Fruit fly (Drosophila melanogaster) whole organism, prepupa: ENCODE data around the gene ebd2.

Experiments used
- CG10631 ChIP-seq: fragments of 200-800 bp; sonication (Bioruptor generic); optimal IDR thresholded peaks from 2 replicates; lab custom pipeline; 2016; ENCODE audit warnings: missing biosample characterization, missing genetic modification characterization
- CG10669 ChIP-seq: fragments of 200-800 bp; sonication (Bioruptor generic); optimal IDR thresholded peaks from 3 replicates; lab custom pipeline; 2018; ENCODE audit warnings: missing biosample characterization, mild to moderate bottlenecking, missing genetic modification characterization, moderate library complexity
- CG11294 ChIP-seq: fragments of 200-800 bp; sonication (Bioruptor generic); IDR thresholded peaks from 2 replicates; pipeline ENCODE4 v1.3.6; 2022; ENCODE audit warnings: missing biosample characterization, missing genetic modification characterization
- CG11762 ChIP-seq: fragments of 200-800 bp; sonication (Bioruptor generic); optimal IDR thresholded peaks from 3 replicates; lab custom pipeline; 2016; ENCODE audit warnings: missing biosample characterization, missing genetic modification characterization; ENCODE audit not compliant: insufficient read depth
- CG11902 ChIP-seq: fragments of 200-800 bp; sonication (Bioruptor generic); optimal IDR thresholded peaks from 3 replicates; lab custom pipeline; 2016; ENCODE audit warnings: missing biosample characterization, missing genetic modification characterization
- CG1621 ChIP-seq: fragments of 200-800 bp; sonication (Bioruptor generic); optimal IDR thresholded peaks from 3 replicates; lab custom pipeline; 2018; ENCODE audit warnings: missing biosample characterization, mild to moderate bottlenecking, missing genetic modification characterization
- CG16779 ChIP-seq: fragments of 200-800 bp; sonication (Bioruptor generic); optimal IDR thresholded peaks from 3 replicates; lab custom pipeline; 2017; ENCODE audit warnings: missing biosample characterization, mild to moderate bottlenecking, missing genetic modification characterization
- CG3032 ChIP-seq: fragments of 200-800 bp; optimal IDR thresholded peaks from 2 replicates; lab custom pipeline; 2019; ENCODE audit warnings: missing biosample characterization, mild to moderate bottlenecking, missing genetic modification characterization, moderate library complexity
- CG31627 ChIP-seq: fragments of 200-800 bp; sonication (Bioruptor generic); optimal IDR thresholded peaks from 3 replicates; lab custom pipeline; 2016; ENCODE audit warnings: missing biosample characterization, missing genetic modification characterization
- CG32006 ChIP-seq: fragments of 200-800 bp; sonication (Bioruptor generic); optimal IDR thresholded peaks from 3 replicates; lab custom pipeline; 2017; ENCODE audit warnings: missing biosample characterization, mild to moderate bottlenecking, missing genetic modification characterization
- CG3919 ChIP-seq: fragments of 200-800 bp; sonication (Bioruptor generic); optimal IDR thresholded peaks from 3 replicates; lab custom pipeline; 2016; ENCODE audit warnings: missing biosample characterization, missing genetic modification characterization
- CG4318 ChIP-seq: fragments of 200-800 bp; sonication (Bioruptor generic); optimal IDR thresholded peaks from 3 replicates; lab custom pipeline; 2017; ENCODE audit warnings: missing biosample characterization, mild to moderate bottlenecking, missing genetic modification characterization
- CG6163 ChIP-seq: fragments of 200-800 bp; sonication (Bioruptor generic); IDR thresholded peaks from 3 replicates; pipeline ENCODE4 v1.3.6; 2022; ENCODE audit warnings: missing biosample characterization, missing genetic modification characterization
- CG6276 ChIP-seq: fragments of 200-800 bp; sonication (Bioruptor generic); optimal IDR thresholded peaks from 2 replicates; lab custom pipeline; 2017; ENCODE audit warnings: missing biosample characterization, mild to moderate bottlenecking, missing genetic modification characterization
- CG6792 ChIP-seq: fragments of 200-800 bp; sonication (Bioruptor generic); optimal IDR thresholded peaks from 3 replicates; lab custom pipeline; 2016; ENCODE audit warnings: missing biosample characterization, missing genetic modification characterization
- CG6808 ChIP-seq: fragments of 200-800 bp; sonication (Bioruptor generic); optimal IDR thresholded peaks from 3 replicates; lab custom pipeline; 2017; ENCODE audit warnings: missing biosample characterization, missing genetic modification characterization, mild to moderate bottlenecking, moderate library complexity, missing genetic modification reagents
- CG6854 ChIP-seq: fragments of 200-800 bp; sonication (Bioruptor generic); optimal IDR thresholded peaks from 2 replicates; lab custom pipeline; 2017; ENCODE audit warnings: missing biosample characterization, mild to moderate bottlenecking, missing genetic modification characterization
- CG7368 ChIP-seq: fragments of 200-800 bp; sonication (Bioruptor generic); optimal IDR thresholded peaks from 3 replicates; lab custom pipeline; 2016; ENCODE audit warnings: missing biosample characterization, missing genetic modification characterization
- CG8119 ChIP-seq: fragments of 200-800 bp; sonication (Bioruptor generic); IDR thresholded peaks from 3 replicates; pipeline ENCODE4 v1.3.6; 2022; ENCODE audit warnings: missing biosample characterization, missing genetic modification characterization
- CG8319 ChIP-seq: fragments of 200-800 bp; sonication (Bioruptor generic); optimal IDR thresholded peaks from 3 replicates; lab custom pipeline; 2016; ENCODE audit warnings: missing biosample characterization, missing genetic modification characterization
- CG8632 ChIP-seq: fragments of 200-800 bp; sonication (Bioruptor generic); optimal IDR thresholded peaks from 3 replicates; lab custom pipeline; 2016; ENCODE audit warnings: missing biosample characterization, missing genetic modification characterization
- CG9139 ChIP-seq: fragments of 200-800 bp; sonication (Bioruptor generic); optimal IDR thresholded peaks from 3 replicates; lab custom pipeline; 2017; ENCODE audit warnings: missing biosample characterization, mild to moderate bottlenecking, missing genetic modification characterization
- Eip78C ChIP-seq: fragments of 200-800 bp; sonication (Bioruptor generic); peaks from one replicate; lab custom pipeline; 2016; ENCODE audit warnings: missing biosample characterization, missing genetic modification characterization
- Ets21C ChIP-seq: fragments of 200-800 bp; sonication (Bioruptor generic); optimal IDR thresholded peaks from 3 replicates; lab custom pipeline; 2016; ENCODE audit warnings: missing biosample characterization, missing genetic modification characterization
- Ets96B ChIP-seq: fragments of 200-800 bp; optimal IDR thresholded peaks from 2 replicates; lab custom pipeline; 2019; ENCODE audit warnings: missing biosample characterization, mild to moderate bottlenecking, missing genetic modification characterization, moderate library complexity
- Gug ChIP-seq: fragments of 200-800 bp; sonication (Bioruptor generic); IDR thresholded peaks from 2 replicates; pipeline ENCODE4 v1.3.6; 2022; ENCODE audit warnings: missing biosample characterization, missing genetic modification characterization
- Hr38 ChIP-seq: sonication (Bioruptor generic); optimal IDR thresholded peaks from 2 replicates; lab custom pipeline; 2016; ENCODE audit warnings: missing biosample characterization, missing genetic modification characterization
- Hr4 ChIP-seq: fragments of 200-800 bp; sonication (Bioruptor generic); optimal IDR thresholded peaks from 3 replicates; lab custom pipeline; 2016; ENCODE audit warnings: missing biosample characterization, missing genetic modification characterization
- Lpt ChIP-seq: fragments of 200-800 bp; sonication (Bioruptor generic); optimal IDR thresholded peaks from 3 replicates; lab custom pipeline; 2016; ENCODE audit warnings: missing biosample characterization, missing genetic modification characterization
- Met ChIP-seq: fragments of 200-800 bp; sonication (Bioruptor generic); optimal IDR thresholded peaks from 3 replicates; lab custom pipeline; 2016; ENCODE audit warnings: missing biosample characterization, missing genetic modification characterization
- OdsH ChIP-seq: fragments of 200-800 bp; sonication (Bioruptor generic); optimal IDR thresholded peaks from 3 replicates; lab custom pipeline; 2016; ENCODE audit warnings: missing biosample characterization, missing genetic modification characterization
- Smox ChIP-seq: fragments of 200-800 bp; sonication (Bioruptor generic); optimal IDR thresholded peaks from 3 replicates; lab custom pipeline; 2016; ENCODE audit warnings: missing biosample characterization, missing genetic modification characterization
- Sox102F ChIP-seq: fragments of 200-800 bp; sonication (Bioruptor generic); optimal IDR thresholded peaks from 2 replicates; lab custom pipeline; 2016; ENCODE audit warnings: missing biosample characterization, mild to moderate bottlenecking, missing genetic modification characterization
- Sox14 ChIP-seq: fragments of 200-800 bp; sonication (Bioruptor generic); optimal IDR thresholded peaks from 3 replicates; lab custom pipeline; 2016; ENCODE audit warnings: missing biosample characterization, missing genetic modification characterization
- Sox15 ChIP-seq: fragments of 200-800 bp; sonication (Bioruptor generic); optimal IDR thresholded peaks from 3 replicates; lab custom pipeline; 2016; ENCODE audit warnings: missing biosample characterization, missing genetic modification characterization
- achi ChIP-seq: fragments of 200-800 bp; sonication (Bioruptor generic); optimal IDR thresholded peaks from 3 replicates; lab custom pipeline; 2016; ENCODE audit warnings: missing biosample characterization, missing genetic modification characterization
- cyc ChIP-seq: fragments of 200-800 bp; sonication (Bioruptor generic); optimal IDR thresholded peaks from 3 replicates; lab custom pipeline; 2016; ENCODE audit warnings: missing biosample characterization, missing genetic modification characterization
- dac ChIP-seq: fragments of 200-800 bp; sonication (Bioruptor generic); optimal IDR thresholded peaks from 2 replicates; lab custom pipeline; 2017; ENCODE audit warnings: missing biosample characterization, mild to moderate bottlenecking, missing genetic modification characterization
- eg ChIP-seq: fragments of 200-800 bp; sonication (Bioruptor generic); IDR thresholded peaks from 3 replicates; pipeline ENCODE4 v1.3.6; 2022; ENCODE audit warnings: missing biosample characterization, missing genetic modification characterization
- esn ChIP-seq: fragments of 200-800 bp; sonication (Bioruptor generic); optimal IDR thresholded peaks from 2 replicates; lab custom pipeline; 2016; ENCODE audit warnings: missing biosample characterization, mild to moderate bottlenecking, missing genetic modification characterization, moderate library complexity
- fd59A ChIP-seq: fragments of 200-800 bp; sonication (Bioruptor generic); optimal IDR thresholded peaks from 2 replicates; lab custom pipeline; 2017; ENCODE audit warnings: missing biosample characterization, mild to moderate bottlenecking, missing genetic modification characterization, missing genetic modification reagents
- fd85E ChIP-seq: fragments of 200-800 bp; sonication (Bioruptor generic); optimal IDR thresholded peaks from 3 replicates; lab custom pipeline; 2016; ENCODE audit warnings: missing biosample characterization, missing genetic modification characterization
- lz ChIP-seq: fragments of 200-800 bp; sonication (Bioruptor generic); optimal IDR thresholded peaks from 3 replicates; lab custom pipeline; 2016; ENCODE audit warnings: missing biosample characterization, missing genetic modification characterization
- net ChIP-seq: fragments of 200-800 bp; sonication (Bioruptor generic); optimal IDR thresholded peaks from 3 replicates; lab custom pipeline; 2016; ENCODE audit warnings: missing biosample characterization, missing genetic modification characterization
- salr ChIP-seq, 2 experiments: fragments of 200-800 bp; sonication (Bioruptor generic); optimal IDR thresholded peaks; 3 replicates each; lab custom pipeline; 2016 to 2018; ENCODE audit warnings: missing biosample characterization in 2 of 2, missing genetic modification characterization in 2 of 2, mild to moderate bottlenecking in 1 of 2
- spab ChIP-seq: fragments of 200-800 bp; sonication (Bioruptor generic); optimal IDR thresholded peaks from 2 replicates; lab custom pipeline; 2017; ENCODE audit warnings: missing biosample characterization, mild to moderate bottlenecking, missing genetic modification characterization, missing genetic modification reagents
- ss ChIP-seq, 2 experiments: fragments of 200-800 bp; sonication (Bioruptor generic); optimal IDR thresholded peaks; 2 replicates in 1 of 2; 3 replicates in 1 of 2; lab custom pipeline; 2017 to 2018; ENCODE audit warnings: mild to moderate bottlenecking in 2 of 2, missing biosample characterization in 2 of 2, missing genetic modification characterization in 2 of 2, moderate library complexity in 1 of 2
- svp ChIP-seq: fragments of 200-800 bp; sonication (Bioruptor generic); peaks from one replicate; lab custom pipeline; 2016; ENCODE audit warnings: missing biosample characterization, missing genetic modification characterization
- topi ChIP-seq: fragments of 200-800 bp; sonication (Bioruptor generic); optimal IDR thresholded peaks from 3 replicates; lab custom pipeline; 2016; ENCODE audit warnings: missing biosample characterization, missing genetic modification characterization

ebd2 gene

dm6 chr3L:21324724-21325123 is 24.4 kb downstream of the ebd2 start:
- no peak for TF ChIP-seq CG1621 (tag; lab: Kevin White, UChicago)
- TF ChIP-seq CG32006 (GFP tag; lab: Kevin White, UChicago), result no peak
- TF ChIP-seq Lpt (GFP tag; lab: Kevin White, UChicago), result no peak
- TF ChIP-seq CG6854 (GFP tag; lab: Kevin White, UChicago), result no peak
- TF ChIP-seq Ets21C, result no peak
- no peak for TF ChIP-seq Ets96B (tag; lab: Kevin White, UChicago)
- TF ChIP-seq Hr38 (GFP tag; lab: Kevin White, UChicago), result no peak
- TF ChIP-seq spab, result no peak
- no peak for TF ChIP-seq salr (GFP tag; optimal IDR thresholded peaks at IDR 0.05; lab: Kevin White, UChicago)
- TF ChIP-seq CG7368 (GFP tag; lab: Kevin White, UChicago), result no peak
- TF ChIP-seq fd85E (GFP tag; lab: Kevin White, UChicago), result no peak
- TF ChIP-seq net, result no peak
- no peak for TF ChIP-seq Hr4 (GFP tag; lab: Kevin White, UChicago)
- TF ChIP-seq CG6792 (GFP tag; lab: Kevin White, UChicago), result no peak
- no peak for TF ChIP-seq CG8319 (GFP tag; lab: Kevin White, UChicago)
- no peak for TF ChIP-seq CG3919 (GFP tag; lab: Kevin White, UChicago)
- TF ChIP-seq CG8632 (GFP tag; lab: Kevin White, UChicago), result no peak
- TF ChIP-seq topi (GFP tag; lab: Kevin White, UChicago), result no peak

DNA sequence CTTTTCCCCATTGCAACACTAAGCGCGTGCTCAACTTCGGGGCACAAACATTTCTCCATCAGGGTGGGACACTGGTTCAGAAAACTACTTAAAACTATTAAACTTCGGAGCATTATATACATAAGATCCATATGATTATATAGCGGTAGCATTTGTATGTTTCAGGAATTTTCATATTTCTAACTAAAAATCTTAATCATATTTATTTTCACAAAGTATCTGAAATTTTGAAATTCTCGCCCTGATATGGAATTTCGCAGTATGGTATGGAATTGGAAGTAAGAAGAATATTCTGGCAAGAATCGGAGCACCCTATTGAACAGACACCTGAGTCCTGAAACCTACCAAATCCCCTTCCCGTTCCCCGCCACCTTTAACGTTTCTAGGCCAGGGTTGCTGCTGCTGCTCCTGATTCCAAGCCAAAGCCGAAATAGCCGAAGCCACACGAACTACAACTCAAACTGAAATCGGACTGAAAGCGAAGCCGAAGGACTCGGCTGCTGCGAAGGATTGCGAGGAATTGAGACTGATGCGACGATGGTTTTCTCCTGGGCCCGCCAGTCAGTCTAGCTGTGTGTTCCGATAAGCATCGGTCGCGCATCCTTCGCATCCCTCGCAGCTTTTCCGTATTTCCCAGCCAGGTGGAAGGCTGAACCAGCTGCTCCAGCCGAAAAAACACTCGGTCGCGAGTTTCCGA is 27.1 kb downstream of the ebd2 start:
- TF ChIP-seq fd59A (GFP tag; lab: Kevin White, UChicago), result peak; percentile 17
- no peak for TF ChIP-seq CG6792 (GFP tag; lab: Kevin White, UChicago)
- peak; percentile 52 for TF ChIP-seq CG6276
- no peak for TF ChIP-seq Sox102F (GFP tag; lab: Kevin White, UChicago)
- TF ChIP-seq CG11902 (GFP tag; lab: Kevin White, UChicago), result no peak
- no peak for TF ChIP-seq CG9139 (GFP tag; lab: Kevin White, UChicago)
- no peak for TF ChIP-seq eg (GFP tag; lab: Robert Waterston, UW)
- no peak for TF ChIP-seq Sox15 (GFP tag; lab: Kevin White, UChicago)
- peak; percentile 28 for TF ChIP-seq CG31627 (GFP tag; lab: Kevin White, UChicago)
- no peak for TF ChIP-seq CG6808
- no peak for TF ChIP-seq CG3032
- no peak for TF ChIP-seq esn
- TF ChIP-seq lz, result peak; percentile 19
- TF ChIP-seq cyc, result peak; percentile 11
- peak; percentile 59 for TF ChIP-seq CG10669 (GFP tag; lab: Kevin White, UChicago)
- no peak for TF ChIP-seq CG8319 (GFP tag; lab: Kevin White, UChicago)
- TF ChIP-seq ss (GFP tag; optimal IDR thresholded peaks at IDR 0.05; lab: Kevin White, UChicago), result no peak
- peak; percentile 36 for TF ChIP-seq Hr4 (GFP tag; lab: Kevin White, UChicago)
- TF ChIP-seq CG16779 (tag; lab: Kevin White, UChicago), result peak; percentile 10
- no peak for TF ChIP-seq CG6163 (GFP tag; lab: Robert Waterston, UW)
- TF ChIP-seq CG6854 (GFP tag; lab: Kevin White, UChicago), result no peak
- TF ChIP-seq Hr38 (GFP tag; lab: Kevin White, UChicago), result no peak
- TF ChIP-seq svp (GFP tag; lab: Kevin White, UChicago), result no peak
- no peak for TF ChIP-seq Ets21C
- TF ChIP-seq Smox (GFP tag; lab: Kevin White, UChicago), result peak; percentile 54
- TF ChIP-seq OdsH (GFP tag; lab: Kevin White, UChicago), result peak; percentile 51
- TF ChIP-seq Gug, result no peak
- TF ChIP-seq CG11762 (GFP tag; lab: Kevin White, UChicago), result no peak
- no peak for TF ChIP-seq CG11294 (GFP tag; lab: Robert Waterston, UW)
- TF ChIP-seq CG3919 (GFP tag; lab: Kevin White, UChicago), result peak; percentile 39
- TF ChIP-seq CG10631 (GFP tag; lab: Kevin White, UChicago), result peak; percentile 17
- peak; percentile 54 for TF ChIP-seq Met (GFP tag; lab: Kevin White, UChicago)
- peak; percentile 45 for TF ChIP-seq achi
- TF ChIP-seq CG8119 (GFP tag; lab: Robert Waterston, UW), result no peak; the same call in 2 of the 3 replicates
- TF ChIP-seq Ets96B (tag; lab: Kevin White, UChicago), result no peak
- peak; percentile 4 for TF ChIP-seq net
- peak; percentile 39 for TF ChIP-seq Sox14
- no peak for TF ChIP-seq Eip78C (GFP tag; lab: Kevin White, UChicago)
- peak; percentile 37 for TF ChIP-seq CG4318 (GFP tag; lab: Kevin White, UChicago)
- no peak for TF ChIP-seq dac
